Worm (Caenorhabditis elegans) whole organism, L1 larva: ENCODE results near the gene smcl-1.

Experiments
- F16B12.6 ChIP-seq: fragments of 150-350 bp; optimal IDR thresholded peaks from 2 replicates; lab custom pipeline; 2014; ENCODE audit warnings: missing biosample characterization, missing genetic modification characterization
- Y116A8C.19 ChIP-seq: sonication (generic microtip); optimal IDR thresholded peaks from 2 replicates; lab custom pipeline; 2016; ENCODE audit warnings: missing compliant biosample characterization, missing genetic modification characterization, borderline replicate concordance
- aly-2 ChIP-seq: fragments of 150-350 bp; optimal IDR thresholded peaks from 2 replicates; lab custom pipeline; 2014; ENCODE audit warnings: missing biosample characterization, missing genetic modification characterization
- blmp-1 ChIP-seq: fragments of 150-350 bp; optimal IDR thresholded peaks from 2 replicates; lab custom pipeline; 2014; ENCODE audit warnings: missing biosample characterization, missing genetic modification characterization
- ceh-63 ChIP-seq: fragments of 200-800 bp; sonication (Bioruptor generic); optimal IDR thresholded peaks from 2 replicates; lab custom pipeline; 2018; ENCODE audit warnings: mild to moderate bottlenecking, missing genetic modification characterization, missing compliant biosample characterization
- ceh-8 ChIP-seq: fragments of 200-800 bp; sonication (Bioruptor generic); optimal IDR thresholded peaks from 2 replicates; lab custom pipeline; 2018; ENCODE audit warnings: mild to moderate bottlenecking, missing genetic modification characterization, moderate library complexity, missing compliant biosample characterization
- ceh-82 ChIP-seq, 3 experiments: fragments of 150-350 bp in 1 of 3; sonication (generic microtip) in 2 of 3; optimal IDR thresholded peaks; 2 replicates each; lab custom pipeline; 2014 to 2017; ENCODE audit warnings: missing biosample characterization in 3 of 3, missing genetic modification characterization in 3 of 3
- ceh-88 ChIP-seq: fragments of 200-800 bp; sonication (Bioruptor generic); IDR thresholded peaks from 2 replicates; pipeline ENCODE4 v1.3.6; 2022; ENCODE audit warnings: missing genetic modification characterization, missing compliant biosample characterization
- ceh-90 ChIP-seq: sonication (generic microtip); optimal IDR thresholded peaks from 2 replicates; lab custom pipeline; 2016; ENCODE audit warnings: missing genetic modification characterization, missing compliant biosample characterization
- ces-1 ChIP-seq: fragments of 150-350 bp; optimal IDR thresholded peaks from 2 replicates; lab custom pipeline; 2014; ENCODE audit warnings: missing biosample characterization, missing genetic modification reagents, missing genetic modification characterization
- dpl-1 ChIP-seq, 3 experiments: fragments of 150-350 bp in 2 of 3; sonication (generic microtip) in 1 of 3; optimal IDR thresholded peaks; 2 replicates each; lab custom pipeline; 2014 to 2017; ENCODE audit warnings: missing biosample characterization in 3 of 3, missing genetic modification characterization in 3 of 3, missing genetic modification reagents in 3 of 3
- efl-3 ChIP-seq: fragments of 200-800 bp; sonication (Bioruptor generic); optimal IDR thresholded peaks from 2 replicates; lab custom pipeline; 2018; ENCODE audit warnings: mild to moderate bottlenecking, missing genetic modification characterization, missing compliant biosample characterization
- egl-13 ChIP-seq: sonication (generic microtip); optimal IDR thresholded peaks from 2 replicates; lab custom pipeline; 2016; ENCODE audit warnings: missing genotype, missing genetic modification reagents, missing genetic modification characterization, missing compliant biosample characterization
- elt-2 ChIP-seq: sonication (generic microtip); optimal IDR thresholded peaks from 2 replicates; lab custom pipeline; 2016; ENCODE audit warnings: missing genetic modification characterization, mild to moderate bottlenecking, inconsistent platforms, missing compliant biosample characterization, missing genetic modification reagents
- elt-3 ChIP-seq, 6 experiments: fragments of 150-350 bp in 1 of 6; sonication (generic microtip); optimal IDR thresholded peaks; 2 replicates each; lab custom pipeline; 2017 to 2018; ENCODE audit warnings: missing biosample characterization in 6 of 6, missing genetic modification characterization in 6 of 6, inconsistent platforms in 1 of 6
- ets-5 ChIP-seq: fragments of 200-800 bp; sonication (Bioruptor generic); IDR thresholded peaks from 2 replicates; pipeline ENCODE4 v1.3.6; 2022; ENCODE audit warnings: missing genetic modification characterization, missing compliant biosample characterization
- fkh-4 ChIP-seq: sonication (generic microtip); optimal IDR thresholded peaks from 2 replicates; lab custom pipeline; 2016; ENCODE audit warnings: missing compliant biosample characterization, missing genetic modification characterization, borderline replicate concordance
- grh-1 ChIP-seq: fragments of 200-800 bp; sonication (Bioruptor generic); IDR thresholded peaks from 2 replicates; pipeline ENCODE4 v1.3.6; 2022; ENCODE audit warnings: missing genetic modification reagents, missing genetic modification characterization, missing compliant biosample characterization
- hpl-2 ChIP-seq: fragments of 150-350 bp; optimal IDR thresholded peaks from 2 replicates; lab custom pipeline; 2014; ENCODE audit warnings: missing biosample characterization, missing genetic modification reagents, missing genetic modification characterization
- irx-1 ChIP-seq: sonication (generic microtip); optimal IDR thresholded peaks from 2 replicates; lab custom pipeline; 2016; ENCODE audit warnings: missing genetic modification characterization, missing compliant biosample characterization
- jun-1 ChIP-seq: fragments of 150-350 bp; optimal IDR thresholded peaks from 2 replicates; lab custom pipeline; 2014; ENCODE audit warnings: missing biosample characterization, missing genetic modification reagents, missing genetic modification characterization
- lin-13 ChIP-seq: fragments of 150-350 bp; optimal IDR thresholded peaks from 2 replicates; lab custom pipeline; 2014; ENCODE audit warnings: missing biosample characterization, missing genetic modification reagents, missing genetic modification characterization
- lin-14 ChIP-seq: fragments of 200-800 bp; sonication (Bioruptor generic); optimal IDR thresholded peaks from 2 replicates; lab custom pipeline; 2018; ENCODE audit warnings: mild to moderate bottlenecking, missing genetic modification characterization, moderate library complexity, missing compliant biosample characterization
- lin-35 ChIP-seq, 2 experiments: fragments of 150-350 bp; optimal IDR thresholded peaks; 2 replicates each; lab custom pipeline; 2014; ENCODE audit warnings: missing biosample characterization in 2 of 2, missing genetic modification characterization in 2 of 2, missing genetic modification reagents in 2 of 2
- lir-3 ChIP-seq: sonication (generic microtip); optimal IDR thresholded peaks from 2 replicates; lab custom pipeline; 2016; ENCODE audit warnings: mild to moderate bottlenecking, missing genetic modification characterization, moderate library complexity, missing compliant biosample characterization; ENCODE audit not compliant: poor library complexity
- lsy-2 ChIP-seq, 2 experiments: fragments of 150-350 bp; optimal IDR thresholded peaks; 2 replicates each; lab custom pipeline; 2014; ENCODE audit warnings: missing biosample characterization in 2 of 2, missing genetic modification characterization in 2 of 2
- mdl-1 ChIP-seq, 2 experiments: fragments of 150-350 bp; optimal IDR thresholded peaks; 2 replicates each; lab custom pipeline; 2014 to 2017; ENCODE audit warnings: missing biosample characterization in 2 of 2, missing genetic modification characterization in 2 of 2, inconsistent platforms in 1 of 2
- mep-1 ChIP-seq: fragments of 150-350 bp; optimal IDR thresholded peaks from 2 replicates; lab custom pipeline; 2014; ENCODE audit warnings: missing biosample characterization, missing genetic modification characterization
- nhr-12 ChIP-seq: sonication (generic microtip); optimal IDR thresholded peaks from 2 replicates; lab custom pipeline; 2017; ENCODE audit warnings: missing biosample characterization, missing genetic modification characterization
- nhr-47 ChIP-seq: sonication (generic microtip); optimal IDR thresholded peaks from 2 replicates; lab custom pipeline; 2016; ENCODE audit warnings: mild to moderate bottlenecking, missing genetic modification characterization, moderate library complexity, missing compliant biosample characterization
- nhr-71 ChIP-seq: sonication (generic microtip); optimal IDR thresholded peaks from 2 replicates; lab custom pipeline; 2016; ENCODE audit warnings: mild to moderate bottlenecking, missing genetic modification characterization, moderate library complexity, missing compliant biosample characterization
- nhr-76 ChIP-seq: sonication (generic microtip); optimal IDR thresholded peaks from 2 replicates; lab custom pipeline; 2017; ENCODE audit warnings: missing biosample characterization, missing genetic modification characterization
- nhr-77 ChIP-seq: fragments of 150-350 bp; optimal IDR thresholded peaks from 2 replicates; lab custom pipeline; 2014; ENCODE audit warnings: missing biosample characterization, missing genetic modification characterization
- nhr-84 ChIP-seq: sonication (generic microtip); optimal IDR thresholded peaks from 2 replicates; lab custom pipeline; 2017; ENCODE audit warnings: missing biosample characterization, missing genetic modification characterization
- nhr-85 ChIP-seq: sonication (generic microtip); peaks from one replicate; lab custom pipeline; 2016; ENCODE audit warnings: missing genetic modification characterization, inconsistent platforms, missing compliant biosample characterization
- nhr-90 ChIP-seq: sonication (generic microtip); optimal IDR thresholded peaks from 2 replicates; lab custom pipeline; 2016; ENCODE audit warnings: mild to moderate bottlenecking, missing genetic modification characterization, missing compliant biosample characterization; ENCODE audit not compliant: poor library complexity
- pax-3 ChIP-seq: fragments of 200-800 bp; sonication (Bioruptor generic); optimal IDR thresholded peaks from 2 replicates; lab custom pipeline; 2018; ENCODE audit warnings: mild to moderate bottlenecking, missing genetic modification characterization, moderate library complexity, missing compliant biosample characterization
- pqm-1 ChIP-seq: sonication (generic microtip); optimal IDR thresholded peaks from 3 replicates; lab custom pipeline; 2017; ENCODE audit warnings: missing biosample characterization, missing genetic modification characterization
- snu-23 ChIP-seq: sonication (generic microtip); optimal IDR thresholded peaks from 2 replicates; lab custom pipeline; 2016; ENCODE audit warnings: missing genetic modification characterization, missing compliant biosample characterization
- sox-4 ChIP-seq: sonication (generic microtip); optimal IDR thresholded peaks from 2 replicates; lab custom pipeline; 2016; ENCODE audit warnings: missing genetic modification characterization, missing compliant biosample characterization
- unc-130 ChIP-seq: fragments of 150-350 bp; optimal IDR thresholded peaks from 2 replicates; lab custom pipeline; 2017; ENCODE audit warnings: missing biosample characterization, missing genetic modification characterization, inconsistent platforms
- unc-30 ChIP-seq: sonication (generic microtip); optimal IDR thresholded peaks from 2 replicates; lab custom pipeline; 2017; ENCODE audit warnings: missing biosample characterization, missing genetic modification characterization
- unc-86 ChIP-seq: sonication (generic microtip); optimal IDR thresholded peaks from 2 replicates; lab custom pipeline; 2016; ENCODE audit warnings: missing genetic modification characterization, missing compliant biosample characterization
- vab-15 ChIP-seq: sonication (generic microtip); optimal IDR thresholded peaks from 2 replicates; lab custom pipeline; 2017; ENCODE audit warnings: missing genotype, mild to moderate bottlenecking, missing genetic modification characterization, missing compliant biosample characterization
- xbp-1 ChIP-seq: sonication (generic microtip); optimal IDR thresholded peaks from 2 replicates; lab custom pipeline; 2016; ENCODE audit warnings: missing genetic modification characterization, missing compliant biosample characterization
- zip-4 ChIP-seq: fragments of 200-800 bp; sonication (Bioruptor generic); optimal IDR thresholded peaks from 2 replicates; lab custom pipeline; 2018; ENCODE audit warnings: mild to moderate bottlenecking, missing genetic modification characterization, moderate library complexity, missing compliant biosample characterization
- ztf-11 ChIP-seq, 2 experiments: sonication (generic microtip); optimal IDR thresholded peaks; 2 replicates each; lab custom pipeline; 2016 to 2017; ENCODE audit warnings: missing genetic modification characterization in 2 of 2, missing biosample characterization in 1 of 2, missing compliant biosample characterization in 1 of 2
- ztf-4 ChIP-seq: fragments of 150-350 bp; optimal IDR thresholded peaks from 2 replicates; lab custom pipeline; 2014; ENCODE audit warnings: missing biosample characterization, missing genetic modification characterization

Gene smcl-1

DNA sequence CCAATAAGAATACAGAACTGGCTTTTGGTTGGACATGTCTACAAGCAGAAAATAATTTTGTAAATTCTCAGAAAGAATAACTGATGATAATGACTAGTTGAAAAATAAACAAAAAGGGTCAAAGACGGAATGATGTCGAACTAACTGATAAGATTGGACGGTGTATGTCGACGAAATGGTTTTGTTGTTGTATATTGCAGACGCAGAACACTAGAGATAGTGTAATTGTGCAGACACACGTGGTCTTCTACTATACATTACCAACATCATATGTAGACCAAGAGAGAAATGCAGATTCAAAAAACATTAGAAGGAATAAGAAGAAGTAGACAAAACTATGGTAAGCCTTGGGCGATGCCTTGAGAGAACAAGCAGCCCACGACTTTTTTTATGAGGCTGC, 34.5 kb downstream of the smcl-1 start, which contains the start of the genes gst-42 and D1053.2 (continued):
- no peak for TF ChIP-seq ets-5
- TF ChIP-seq elt-3 (tag; optimal IDR thresholded peaks at IDR 0.05; lab: Kevin White, UChicago), result peak in 5 of 6 experiments; percentile 76 to 93 (median 89)
- TF ChIP-seq nhr-77 (tag; lab: Kevin White, UChicago), result no peak
- no peak for TF ChIP-seq ztf-11 (tag; optimal IDR thresholded peaks at IDR 0.05; lab: Kevin White, UChicago)
- peak; percentile 59 for TF ChIP-seq blmp-1 (tag; lab: Kevin White, UChicago)
- TF ChIP-seq mdl-1 (tag; optimal IDR thresholded peaks at IDR 0.05; lab: Kevin White, UChicago), result peak in 1 of 2 experiments; percentile 86
- no peak for TF ChIP-seq nhr-76 (tag; lab: Kevin White, UChicago)
- peak; percentile 93 for TF ChIP-seq elt-2 (tag; lab: Kevin White, UChicago)
- no peak for TF ChIP-seq lin-13 (GFP tag; lab: Kevin White, UChicago)
- no peak for TF ChIP-seq ceh-90
- no peak for TF ChIP-seq fkh-4 (tag; lab: Kevin White, UChicago)
- TF ChIP-seq ceh-82 (tag; optimal IDR thresholded peaks at IDR 0.05; lab: Kevin White, UChicago), result no peak
- no peak for TF ChIP-seq efl-3 (GFP tag; lab: Kevin White, UChicago)
- TF ChIP-seq unc-86 (tag; lab: Kevin White, UChicago), result no peak
- no peak for TF ChIP-seq hpl-2 (GFP tag; lab: Kevin White, UChicago)
- peak; percentile 19 for TF ChIP-seq mep-1 (tag; lab: Kevin White, UChicago)
- TF ChIP-seq ceh-63 (GFP tag; lab: Kevin White, UChicago), result no peak
- no peak for TF ChIP-seq unc-30 (tag; lab: Kevin White, UChicago)
- peak; percentile 1 for TF ChIP-seq jun-1 (tag; lab: Kevin White, UChicago)
- no peak for TF ChIP-seq irx-1 (tag; lab: Kevin White, UChicago)
- no peak for TF ChIP-seq ceh-88 (GFP tag; lab: Robert Waterston, UW)
- TF ChIP-seq unc-130 (tag; lab: Kevin White, UChicago), result peak; percentile 47
- TF ChIP-seq pax-3 (tag; lab: Kevin White, UChicago), result no peak
- TF ChIP-seq egl-13 (tag; lab: Kevin White, UChicago), result no peak
- TF ChIP-seq aly-2 (tag; lab: Kevin White, UChicago), result no peak
- peak; percentile 71 for TF ChIP-seq nhr-71 (tag; lab: Kevin White, UChicago)
- no peak for TF ChIP-seq grh-1 (GFP tag; lab: Robert Waterston, UW)
- TF ChIP-seq lin-14 (GFP tag; lab: Kevin White, UChicago), result peak; percentile 80
- TF ChIP-seq lin-35 (GFP tag; optimal IDR thresholded peaks at IDR 0.05; lab: Kevin White, UChicago), result peak in 1 of 2 experiments; percentile 75
- peak; percentile 55 for TF ChIP-seq snu-23 (GFP tag; lab: Kevin White, UChicago)
- TF ChIP-seq zip-4, result no peak
- no peak for TF ChIP-seq xbp-1
- no peak for TF ChIP-seq ztf-4
- TF ChIP-seq lsy-2 (tag; optimal IDR thresholded peaks at IDR 0.05; lab: Kevin White, UChicago), result peak; percentile 12 to 24
- peak; percentile 84 for TF ChIP-seq nhr-85 (tag; lab: Kevin White, UChicago)
- TF ChIP-seq Y116A8C.19 (tag; lab: Kevin White, UChicago), result no peak
- TF ChIP-seq F16B12.6 (tag; lab: Kevin White, UChicago), result no peak
- peak in 1 of 3 experiments; percentile 7 for TF ChIP-seq dpl-1 (GFP tag; optimal IDR thresholded peaks at IDR 0.05; lab: Kevin White, UChicago)
- peak; percentile 53 for TF ChIP-seq nhr-90 (tag; lab: Kevin White, UChicago)
- peak; percentile 1 for TF ChIP-seq nhr-47 (tag; lab: Kevin White, UChicago)
- TF ChIP-seq sox-4 (tag; lab: Kevin White, UChicago), result no peak
- TF ChIP-seq, all 84 proteins: peak for 22

- TF ChIP-seq pqm-1 (tag; lab: Kevin White, UChicago), result no peak
- no peak for TF ChIP-seq nhr-77 (tag; lab: Kevin White, UChicago)
- no peak for TF ChIP-seq lir-3 (tag; lab: Kevin White, UChicago)
- no peak for TF ChIP-seq mdl-1 (tag; optimal IDR thresholded peaks at IDR 0.05; lab: Kevin White, UChicago)
- no peak for TF ChIP-seq aly-2 (tag; lab: Kevin White, UChicago)
- no peak for TF ChIP-seq blmp-1 (tag; lab: Kevin White, UChicago)
- TF ChIP-seq nhr-76 (tag; lab: Kevin White, UChicago), result no peak
- no peak for TF ChIP-seq nhr-12 (tag; lab: Kevin White, UChicago)
- no peak for TF ChIP-seq ceh-8 (GFP tag; lab: Kevin White, UChicago)
- no peak for TF ChIP-seq vab-15 (tag; lab: Kevin White, UChicago)
- no peak for TF ChIP-seq xbp-1
- no peak for TF ChIP-seq nhr-84
- TF ChIP-seq ceh-63 (GFP tag; lab: Kevin White, UChicago), result no peak
- no peak for TF ChIP-seq hpl-2 (GFP tag; lab: Kevin White, UChicago)
- TF ChIP-seq ces-1, result no peak
- TF ChIP-seq, all 84 proteins: peak for 0
Measured at ce11 chrX:11732752-11733151, 39.5 kb downstream of the smcl-1 start.
